Worm (Caenorhabditis elegans) whole organism, L4 larva: ENCODE results near the gene enu-3.2.

Source experiments
- D1046.2 ChIP-seq: fragments of 200-800 bp; sonication (Bioruptor generic); IDR thresholded peaks from 2 replicates; pipeline ENCODE4 v1.3.6; 2022; ENCODE audit warnings: missing genetic modification characterization, missing compliant biosample characterization
- F26F4.8 ChIP-seq: fragments of 200-800 bp; sonication (Bioruptor generic); conservative IDR thresholded peaks from 2 replicates; pipeline ENCODE4 v1.3.6; 2022; ENCODE audit warnings: missing genetic modification characterization, missing compliant biosample characterization
- F44E2.7 ChIP-seq: fragments of 200-800 bp; sonication (Bioruptor generic); IDR thresholded peaks from 2 replicates; pipeline ENCODE4 v2.1.2; 2022; ENCODE audit warnings: missing genetic modification characterization, missing compliant biosample characterization
- T20F7.1 ChIP-seq: fragments of 200-800 bp; sonication (Bioruptor generic); optimal IDR thresholded peaks from 2 replicates; lab custom pipeline; 2018; ENCODE audit warnings: mild to moderate bottlenecking, missing genetic modification characterization, missing compliant biosample characterization
- T26A8.4 ChIP-seq: fragments of 200-800 bp; sonication (Bioruptor generic); IDR thresholded peaks from 2 replicates; pipeline ENCODE4 v1.3.6; 2022; ENCODE audit warnings: missing genetic modification characterization, missing compliant biosample characterization
- ZK337.2 ChIP-seq: fragments of 200-800 bp; sonication (Bioruptor generic); IDR thresholded peaks from 2 replicates; pipeline ENCODE4 v1.3.6; 2022; ENCODE audit warnings: missing genetic modification reagents, missing genetic modification characterization, missing compliant biosample characterization
- aly-2 ChIP-seq: sonication (generic microtip); optimal IDR thresholded peaks from 2 replicates; lab custom pipeline; 2018; ENCODE audit warnings: missing biosample characterization, missing genetic modification characterization
- ceh-28 ChIP-seq: fragments of 150-350 bp; optimal IDR thresholded peaks from 2 replicates; lab custom pipeline; 2014; ENCODE audit warnings: missing biosample characterization, missing genetic modification reagents, missing genetic modification characterization
- ceh-62 ChIP-seq: sonication (generic microtip); optimal IDR thresholded peaks from 2 replicates; lab custom pipeline; 2017; ENCODE audit warnings: missing biosample characterization, missing genetic modification characterization
- ces-1 ChIP-seq: fragments of 150-350 bp; sonication (generic microtip); optimal IDR thresholded peaks from 4 replicates; lab custom pipeline; 2014; ENCODE audit warnings: missing biosample characterization, missing genetic modification reagents, missing genetic modification characterization
- daf-12 ChIP-seq: fragments of 150-350 bp; optimal IDR thresholded peaks from 2 replicates; lab custom pipeline; 2014; ENCODE audit warnings: missing biosample characterization, missing genetic modification reagents, missing genetic modification characterization
- daf-19 ChIP-seq: fragments of 200-800 bp; sonication (Bioruptor generic); conservative IDR thresholded peaks from 2 replicates; pipeline ENCODE4 v1.3.6; 2022; ENCODE audit warnings: missing genetic modification characterization, missing compliant biosample characterization
- duxl-1 ChIP-seq: sonication (generic microtip); optimal IDR thresholded peaks from 2 replicates; lab custom pipeline; 2016; ENCODE audit warnings: mild to moderate bottlenecking, missing genetic modification characterization, moderate library complexity, missing compliant biosample characterization; ENCODE audit not compliant: poor library complexity
- dve-1 ChIP-seq: sonication (generic microtip); optimal IDR thresholded peaks from 2 replicates; lab custom pipeline; 2017; ENCODE audit warnings: antibody characterized with exemption, mild to moderate bottlenecking, missing genetic modification characterization, missing compliant biosample characterization; ENCODE audit not compliant: insufficient read depth
- fkh-10 ChIP-seq: fragments of 150-350 bp; optimal IDR thresholded peaks from 2 replicates; lab custom pipeline; 2014; ENCODE audit warnings: missing biosample characterization, missing genetic modification reagents, missing genetic modification characterization
- fos-1 ChIP-seq: fragments of 150-350 bp; optimal IDR thresholded peaks from 2 replicates; lab custom pipeline; 2014; ENCODE audit warnings: missing biosample characterization, missing genetic modification characterization
- hif-1 ChIP-seq, 2 experiments: sonication (generic microtip); optimal IDR thresholded peaks; 2 replicates each; lab custom pipeline; 2016 to 2017; ENCODE audit warnings: missing compliant biosample characterization in 2 of 2, missing genetic modification characterization in 2 of 2, missing genetic modification reagents in 2 of 2, missing genotype in 2 of 2, mild to moderate bottlenecking in 1 of 2
- hmg-1.1 ChIP-seq: fragments of 200-800 bp; sonication (Bioruptor generic); IDR thresholded peaks from 2 replicates; pipeline ENCODE4 v1.3.6; 2022; ENCODE audit warnings: missing genetic modification reagents, missing genetic modification characterization, missing compliant biosample characterization
- jun-1 ChIP-seq: fragments of 150-350 bp; optimal IDR thresholded peaks from 2 replicates; lab custom pipeline; 2014; ENCODE audit warnings: missing biosample characterization, missing genetic modification reagents, missing genetic modification characterization
- lin-29 ChIP-seq: fragments of 200-800 bp; sonication (Bioruptor generic); IDR thresholded peaks from 2 replicates; pipeline ENCODE4 v1.3.6; 2022; ENCODE audit warnings: missing genetic modification reagents, missing genetic modification characterization, missing compliant biosample characterization
- lsy-2 ChIP-seq, 2 experiments: fragments of 150-350 bp in 1 of 2; sonication (generic microtip) in 1 of 2; optimal IDR thresholded peaks; 2 replicates each; lab custom pipeline; 2014 to 2017; ENCODE audit warnings: missing biosample characterization in 2 of 2, missing genetic modification characterization in 2 of 2
- madf-5 ChIP-seq, 2 experiments: fragments of 200-800 bp; sonication (Bioruptor generic); IDR thresholded peaks; 2 replicates each; pipeline ENCODE4 v1.3.6; 2022; ENCODE audit warnings: missing compliant biosample characterization in 2 of 2, missing genetic modification characterization in 2 of 2
- mep-1 ChIP-seq: fragments of 150-350 bp; sonication (generic microtip); optimal IDR thresholded peaks from 3 replicates; lab custom pipeline; 2014; ENCODE audit warnings: missing biosample characterization, missing genetic modification characterization
- mes-2 ChIP-seq: sonication (generic microtip); optimal IDR thresholded peaks from 2 replicates; lab custom pipeline; 2016; ENCODE audit warnings: missing genotype, mild to moderate bottlenecking, missing genetic modification characterization, missing compliant biosample characterization; ENCODE audit not compliant: poor library complexity, severe bottlenecking
- mxl-2 ChIP-seq: fragments of 200-800 bp; sonication (Bioruptor generic); conservative IDR thresholded peaks from 2 replicates; pipeline ENCODE4 v1.3.6; 2022; ENCODE audit warnings: missing genetic modification reagents, missing genetic modification characterization, missing compliant biosample characterization
- nhr-10 ChIP-seq: fragments of 150-350 bp; optimal IDR thresholded peaks from 2 replicates; lab custom pipeline; 2014; ENCODE audit warnings: missing biosample characterization, missing genetic modification characterization
- nhr-102 ChIP-seq: sonication (generic microtip); optimal IDR thresholded peaks from 2 replicates; lab custom pipeline; 2016; ENCODE audit warnings: mild to moderate bottlenecking, missing genetic modification characterization, moderate library complexity, missing compliant biosample characterization
- nhr-11 ChIP-seq: fragments of 150-350 bp; optimal IDR thresholded peaks from 2 replicates; lab custom pipeline; 2014; ENCODE audit warnings: missing biosample characterization, missing genetic modification characterization
- nhr-111 ChIP-seq: fragments of 200-800 bp; sonication (Bioruptor generic); optimal IDR thresholded peaks from 2 replicates; lab custom pipeline; 2018; ENCODE audit warnings: mild to moderate bottlenecking, missing genetic modification characterization, missing compliant biosample characterization
- nhr-41 ChIP-seq: fragments of 200-800 bp; sonication (Bioruptor generic); IDR thresholded peaks from 2 replicates; pipeline ENCODE4 v1.3.6; 2022; ENCODE audit warnings: missing genetic modification reagents, missing genetic modification characterization, missing compliant biosample characterization
- set-16 ChIP-seq: fragments of 200-800 bp; sonication (Bioruptor generic); IDR thresholded peaks from 2 replicates; pipeline ENCODE4 v1.3.6; 2022; ENCODE audit warnings: missing genetic modification reagents, missing genetic modification characterization, missing compliant biosample characterization
- skn-1 ChIP-seq: fragments of 150-350 bp; optimal IDR thresholded peaks from 2 replicates; lab custom pipeline; 2014; ENCODE audit warnings: missing biosample characterization, missing genetic modification characterization
- snpc-1.2 ChIP-seq: fragments of 200-800 bp; sonication (Bioruptor generic); IDR thresholded peaks from 2 replicates; pipeline ENCODE4 v1.3.6; 2022; ENCODE audit warnings: missing genetic modification reagents, missing genetic modification characterization, missing compliant biosample characterization
- snpc-4 ChIP-seq: fragments of 150-350 bp; optimal IDR thresholded peaks from 2 replicates; lab custom pipeline; 2014; ENCODE audit warnings: missing biosample characterization, missing genetic modification characterization
- tra-1 ChIP-seq: fragments of 200-800 bp; sonication (Bioruptor generic); IDR thresholded peaks from 2 replicates; pipeline ENCODE4 v1.3.6; 2022; ENCODE audit warnings: missing genetic modification reagents, missing genetic modification characterization, missing compliant biosample characterization
- vab-7 ChIP-seq: fragments of 200-800 bp; sonication (Bioruptor generic); IDR thresholded peaks from 2 replicates; pipeline ENCODE4 v1.3.6; 2022; ENCODE audit warnings: missing genetic modification reagents, missing genetic modification characterization, missing compliant biosample characterization
- zip-11 ChIP-seq: fragments of 200-800 bp; sonication (Bioruptor generic); IDR thresholded peaks from 2 replicates; pipeline ENCODE4 v1.3.6; 2022; ENCODE audit warnings: missing genetic modification characterization, missing compliant biosample characterization

The enu-3.2 gene

ce11 chrIII:4819843-4820242 is 34.8 kb upstream of the enu-3.2 start, which contains the start of gene F26A1.7:
Gene F26A1.7 (minus strand): TSS chrIII:4819943.
- TF ChIP-seq zip-11 (GFP tag; lab: Robert Waterston, UW) (no peak), ceh-28 (tag; lab: Kevin White, UChicago) (no peak), daf-19 (GFP tag; lab: Robert Waterston, UW) (no peak), snpc-4 (no peak), hif-1 (tag; optimal IDR thresholded peaks at IDR 0.05; lab: Kevin White, UChicago) (no peak), mep-1 (no peak), madf-5 (GFP tag; IDR thresholded peaks at IDR 0.05; lab: Robert Waterston, UW) (no peak), nhr-41 (GFP tag; lab: Robert Waterston, UW) (no peak), daf-12 (tag; lab: Kevin White, UChicago) (no peak), ZK337.2 (GFP tag; lab: Robert Waterston, UW) (no peak)

DNA sequence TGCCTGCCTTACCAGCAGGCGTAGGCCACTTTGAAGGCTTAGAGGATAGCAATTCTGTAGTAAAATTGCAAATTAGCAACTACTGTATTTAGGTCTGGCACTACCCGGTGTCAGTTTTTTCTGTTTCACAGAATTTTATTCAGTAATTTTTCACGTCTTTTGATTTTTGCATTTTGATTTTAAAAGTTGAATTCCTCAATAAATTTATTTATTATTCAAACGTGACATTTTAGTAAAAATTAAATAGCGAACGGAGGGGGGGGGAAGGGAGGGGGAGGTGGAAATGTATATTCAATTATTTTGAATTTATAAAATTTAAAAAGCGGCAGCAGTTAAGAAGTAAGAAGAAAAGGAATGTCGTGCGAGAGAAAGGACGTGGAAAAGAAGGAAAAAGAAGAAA is 32.2 kb upstream of the enu-3.2 start, which contains the start of gene F26A1.4:
F26A1.4 (plus strand) TSS at position 301 of the 400 bp plus-strand sequence.
- TF ChIP-seq nhr-111 (GFP tag; lab: Kevin White, UChicago): no peak
- no peak for TF ChIP-seq nhr-11 (tag; lab: Kevin White, UChicago)
- no peak for TF ChIP-seq daf-19 (GFP tag; lab: Robert Waterston, UW)
- no peak for TF ChIP-seq lin-29 (GFP tag; lab: Robert Waterston, UW)
- TF ChIP-seq nhr-10 (tag; lab: Kevin White, UChicago): no peak
- TF ChIP-seq duxl-1: no peak
- no peak for TF ChIP-seq tra-1
- TF ChIP-seq F44E2.7: no peak
- no peak for TF ChIP-seq fos-1 (tag; lab: Kevin White, UChicago)
- no peak for TF ChIP-seq vab-7 (GFP tag; lab: Robert Waterston, UW)
- TF ChIP-seq lsy-2 (tag; optimal IDR thresholded peaks at IDR 0.05; lab: Kevin White, UChicago): no peak
- TF ChIP-seq dve-1 (tag; lab: Kevin White, UChicago): no peak
- no peak for TF ChIP-seq T20F7.1 (GFP tag; lab: Kevin White, UChicago)
- TF ChIP-seq mes-2: no peak
- TF ChIP-seq set-16 (GFP tag; lab: Robert Waterston, UW): no peak
- TF ChIP-seq T26A8.4 (GFP tag; lab: Robert Waterston, UW): no peak
- no peak for TF ChIP-seq hmg-1.1 (GFP tag; lab: Robert Waterston, UW)

DNA sequence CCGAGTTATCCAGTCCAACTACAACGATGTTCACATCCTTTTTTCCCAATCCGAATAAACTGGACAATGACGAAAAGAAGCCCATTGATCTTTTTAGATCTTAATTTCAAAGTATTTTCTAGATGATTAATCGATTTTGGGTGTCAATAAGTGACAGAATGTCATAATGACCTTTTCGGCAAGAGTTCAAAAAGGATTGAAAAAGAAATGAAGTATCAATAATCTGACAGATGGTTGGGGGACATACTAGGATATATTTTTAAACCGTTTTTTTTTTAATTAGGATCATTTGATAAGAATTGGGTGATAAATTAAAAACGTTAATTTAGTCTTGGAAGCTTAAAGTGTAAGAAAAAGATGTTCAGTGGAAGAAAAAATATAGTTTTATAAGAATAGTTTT is 29.7 kb upstream of the enu-3.2 start, which contains the start of gene arl-6:
arl-6 (minus strand) TSS at position 101 of the 400 bp plus-strand sequence.
- no peak for TF ChIP-seq ceh-62 (tag; lab: Kevin White, UChicago)
- TF ChIP-seq ces-1 (GFP tag; lab: Kevin White, UChicago): no peak
- TF ChIP-seq nhr-102 (tag; lab: Kevin White, UChicago): no peak
- TF ChIP-seq F26F4.8: no peak
- no peak for TF ChIP-seq D1046.2 (GFP tag; lab: Robert Waterston, UW)
- TF ChIP-seq snpc-1.2: no peak
- TF ChIP-seq ceh-28 (tag; lab: Kevin White, UChicago): no peak
- no peak for TF ChIP-seq daf-19 (GFP tag; lab: Robert Waterston, UW)
- no peak for TF ChIP-seq jun-1 (tag; lab: Kevin White, UChicago)
- no peak for TF ChIP-seq mxl-2 (GFP tag; lab: Robert Waterston, UW)
- no peak for TF ChIP-seq aly-2 (tag; lab: Kevin White, UChicago)
- TF ChIP-seq skn-1 (tag; lab: Kevin White, UChicago): no peak
- no peak for TF ChIP-seq fkh-10
